Worm (Caenorhabditis elegans) whole organism, mixed stage, embryonic: Measurements from ENCODE around the gene bus-1.

ENCODE experiments used
- blmp-1 ChIP-seq: fragments of 150-350 bp; optimal IDR thresholded peaks from 2 replicates; lab custom pipeline; 2014; ENCODE audit warnings: missing biosample characterization, missing genetic modification characterization
- ceh-43 ChIP-seq: fragments of 200-800 bp; sonication (Bioruptor generic); optimal IDR thresholded peaks from 2 replicates; lab custom pipeline; 2018; ENCODE audit warnings: mild to moderate bottlenecking, missing genetic modification characterization, moderate library complexity, missing compliant biosample characterization
- ces-1 ChIP-seq: fragments of 150-350 bp; optimal IDR thresholded peaks from 2 replicates; lab custom pipeline; 2014; ENCODE audit warnings: missing biosample characterization, missing genetic modification reagents, missing genetic modification characterization
- lsy-2 ChIP-seq: fragments of 150-350 bp; optimal IDR thresholded peaks from 2 replicates; lab custom pipeline; 2014; ENCODE audit warnings: missing biosample characterization, missing genetic modification characterization
- mab-5 ChIP-seq: fragments of 150-350 bp; optimal IDR thresholded peaks from 2 replicates; lab custom pipeline; 2014; ENCODE audit warnings: missing biosample characterization, missing genetic modification characterization
- mep-1 ChIP-seq: fragments of 150-350 bp; optimal IDR thresholded peaks from 2 replicates; lab custom pipeline; 2017; ENCODE audit warnings: missing biosample characterization, missing genetic modification reagents, missing genetic modification characterization, inconsistent platforms
- nhr-12 ChIP-seq: fragments of 150-350 bp; optimal IDR thresholded peaks from 2 replicates; lab custom pipeline; 2014; ENCODE audit warnings: missing biosample characterization, missing genetic modification characterization
- nhr-237 ChIP-seq: fragments of 150-350 bp; optimal IDR thresholded peaks from 2 replicates; lab custom pipeline; 2014; ENCODE audit warnings: missing biosample characterization, missing genetic modification characterization
- nhr-28 ChIP-seq: fragments of 150-350 bp; optimal IDR thresholded peaks from 2 replicates; lab custom pipeline; 2014; ENCODE audit warnings: missing biosample characterization, missing genetic modification characterization
- pha-4 ChIP-seq: fragments of 150-350 bp; optimal IDR thresholded peaks from 2 replicates; lab custom pipeline; 2018; ENCODE audit warnings: missing biosample characterization, missing genetic modification reagents, missing genetic modification characterization
- sem-2 ChIP-seq: fragments of 200-800 bp; sonication (Bioruptor generic); optimal IDR thresholded peaks from 2 replicates; lab custom pipeline; 2018; ENCODE audit warnings: mild to moderate bottlenecking, missing genetic modification characterization, missing compliant biosample characterization
- snpc-4 ChIP-seq: fragments of 150-350 bp; optimal IDR thresholded peaks from 2 replicates; lab custom pipeline; 2014; ENCODE audit warnings: missing biosample characterization, missing genetic modification characterization
- sptf-1 ChIP-seq: sonication (generic microtip); optimal IDR thresholded peaks from 2 replicates; lab custom pipeline; 2017; ENCODE audit warnings: mild to moderate bottlenecking, missing genetic modification characterization, moderate library complexity, missing compliant biosample characterization

DNA sequence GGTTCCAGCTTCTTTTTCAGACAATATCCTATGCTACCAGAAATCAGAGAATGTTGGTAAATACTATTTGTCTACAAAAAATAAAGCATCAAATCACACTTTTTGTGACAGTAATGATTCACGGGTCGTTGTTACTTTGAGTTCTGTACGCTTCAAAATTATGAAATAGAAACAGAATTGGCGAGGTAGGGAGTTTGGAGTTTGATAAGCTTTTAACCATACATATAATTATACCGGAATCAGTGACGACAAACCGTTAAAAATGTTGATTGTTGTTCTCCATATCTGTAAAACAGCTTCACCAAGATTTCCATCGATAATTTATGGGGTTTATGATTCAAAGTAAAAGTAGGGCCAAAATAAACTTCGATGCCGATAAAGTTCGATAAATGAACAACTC, 46.7 kb downstream of the bus-1 start:
- TF ChIP-seq snpc-4 = no peak
- TF ChIP-seq nhr-237 = no peak
- no peak for TF ChIP-seq lsy-2 (tag; lab: Kevin White, UChicago)
- TF ChIP-seq mab-5 (tag; lab: Kevin White, UChicago) = no peak
- TF ChIP-seq sptf-1 = no peak
- TF ChIP-seq pha-4 (tag; lab: Kevin White, UChicago) = no peak
- no peak for TF ChIP-seq ceh-43 (GFP tag; lab: Kevin White, UChicago)
- no peak for TF ChIP-seq ces-1 (GFP tag; lab: Kevin White, UChicago)
- no peak for TF ChIP-seq blmp-1 (tag; lab: Kevin White, UChicago)
- no peak for TF ChIP-seq mep-1 (tag; lab: Kevin White, UChicago)
- TF ChIP-seq nhr-12 = no peak
- TF ChIP-seq sem-2 (GFP tag; lab: Kevin White, UChicago) = no peak
- TF ChIP-seq nhr-28 (tag; lab: Kevin White, UChicago) = no peak
